Fruit fly (Drosophila melanogaster): ENCODE results near the gene CG31465.

dm6 chr3R:21848987-21849442 is 31.6 kb upstream of the CG31465 start:
- TF ChIP-seq trem (tag; optimal IDR thresholded peaks at IDR 0.05) (peak; percentile 74), CG1832 (GFP tag; optimal IDR thresholded peaks at IDR 0.05) (no peak), run (tag; optimal IDR thresholded peaks at IDR 0.05) (peak; percentile 0), kay (GFP tag; optimal IDR thresholded peaks at IDR 0.05) (no peak), Opbp (GFP tag; IDR thresholded peaks at IDR 0.05; ENCODE audit: partially characterized antibody) (no peak), CTCF (GFP tag; optimal IDR thresholded peaks at IDR 0.05) (peak; percentile 37), h (optimal IDR thresholded peaks at IDR 0.05) (no peak), crol (GFP tag; IDR thresholded peaks at IDR 0.05) (no peak), stwl (tag; optimal IDR thresholded peaks at IDR 0.05) (peak; percentile 7), Myb (GFP tag; optimal IDR thresholded peaks at IDR 0.05) (peak; percentile 39), Neu2 (GFP tag; optimal IDR thresholded peaks at IDR 0.05; ENCODE audit: borderline replicate concordance) (no peak), crp (GFP tag; optimal IDR thresholded peaks at IDR 0.05) (peak in 1 of 2 experiments; percentile 23), Pdp1 (GFP tag; optimal IDR thresholded peaks at IDR 0.05) (peak; percentile 76 to 78)
